Fruit fly (Drosophila melanogaster) ovary, adult (tissue): ENCODE data around the gene Usp32.

Source experiments
- CG17801 ChIP-seq: fragments of 200-800 bp; optimal IDR thresholded peaks from 2 replicates; lab custom pipeline; 2019; ENCODE audit warnings: missing biosample characterization, mild to moderate bottlenecking, missing genetic modification characterization, moderate library complexity; ENCODE audit not compliant: partially characterized antibody

Usp32 gene

DNA sequence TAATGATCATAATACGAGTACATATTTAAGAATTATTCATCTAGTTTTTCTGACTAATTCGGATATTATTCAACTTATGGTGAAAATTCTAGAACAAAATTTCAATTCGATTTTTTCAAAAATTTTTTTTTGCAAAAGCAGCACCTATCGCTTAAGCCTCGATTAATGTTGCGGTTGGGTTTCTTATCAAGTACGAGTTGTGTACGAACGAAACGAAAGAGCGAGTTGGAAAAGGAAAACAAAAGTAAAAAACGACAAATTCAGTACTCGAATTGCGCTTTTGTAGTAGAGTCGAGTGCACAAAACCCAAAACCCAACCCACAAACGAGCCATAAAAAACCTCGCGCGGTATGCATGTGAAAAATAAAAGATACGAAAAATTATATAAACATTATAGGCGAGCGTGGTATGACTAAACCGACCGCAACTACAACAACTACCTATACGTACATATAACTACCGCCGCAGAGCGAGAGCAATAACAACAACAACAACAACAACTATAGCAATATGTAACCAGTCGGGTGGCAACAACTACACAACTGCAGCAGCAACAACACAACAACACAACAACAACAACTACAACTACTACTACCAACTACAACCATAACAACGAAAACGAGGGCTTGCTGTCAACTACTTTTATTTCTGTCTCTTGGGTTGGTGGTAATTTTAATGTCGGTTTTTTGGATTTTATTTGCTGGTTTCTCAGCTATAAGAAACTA, 33.6 kb downstream of the Usp32 start:
- TF ChIP-seq CG17801 (GFP tag; lab: Kevin White, UChicago): peak; percentile 25

DNA sequence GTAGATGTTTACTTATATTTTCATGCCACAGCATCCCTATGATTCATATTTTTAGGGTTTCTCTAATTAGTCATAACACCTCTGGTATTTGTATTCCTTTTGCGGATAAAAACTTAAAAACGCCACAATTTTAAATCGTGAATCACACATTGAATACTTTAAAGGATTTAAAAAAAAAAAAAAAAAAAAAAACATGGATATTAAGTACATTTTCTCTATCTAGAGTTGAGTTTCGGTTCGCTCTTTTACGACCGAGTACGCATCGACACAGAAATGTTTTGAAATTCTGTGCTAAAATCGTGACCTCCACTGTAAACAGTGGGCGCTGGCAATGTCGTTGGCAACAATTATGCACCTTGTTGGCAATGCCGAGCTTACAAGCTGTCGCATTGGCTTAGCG, 34.5 kb downstream of the Usp32 start:
- no peak for TF ChIP-seq CG17801 (GFP tag; lab: Kevin White, UChicago)

DNA sequence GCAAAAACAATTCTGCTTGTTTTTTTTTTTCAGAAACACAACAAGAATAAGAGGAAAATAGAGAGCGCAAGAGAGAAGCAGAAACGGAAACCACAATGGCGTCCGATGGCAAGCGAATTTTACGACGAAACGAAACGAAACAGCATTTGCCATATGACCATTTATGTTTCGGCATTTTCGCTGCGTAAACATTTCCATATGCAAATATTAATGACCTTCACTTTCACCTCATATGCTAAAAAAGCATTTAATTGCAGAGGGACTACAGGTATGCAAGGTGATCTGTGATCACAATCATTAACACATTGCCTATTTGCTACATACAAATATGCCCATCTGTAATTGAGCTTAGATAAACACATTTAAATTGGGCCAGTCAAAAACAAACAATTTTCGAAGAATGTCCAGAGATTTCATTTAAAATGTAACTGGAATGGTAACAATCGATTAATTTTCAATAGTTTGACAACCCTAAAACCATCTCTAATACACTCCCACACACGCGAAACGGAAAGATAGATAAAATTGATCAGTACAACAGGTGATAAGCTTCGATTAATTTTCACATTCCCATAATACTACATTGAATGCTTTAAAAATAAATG, 35.3 kb downstream of the Usp32 start:
- peak; percentile 59 for TF ChIP-seq CG17801 (GFP tag; lab: Kevin White, UChicago)

DNA sequence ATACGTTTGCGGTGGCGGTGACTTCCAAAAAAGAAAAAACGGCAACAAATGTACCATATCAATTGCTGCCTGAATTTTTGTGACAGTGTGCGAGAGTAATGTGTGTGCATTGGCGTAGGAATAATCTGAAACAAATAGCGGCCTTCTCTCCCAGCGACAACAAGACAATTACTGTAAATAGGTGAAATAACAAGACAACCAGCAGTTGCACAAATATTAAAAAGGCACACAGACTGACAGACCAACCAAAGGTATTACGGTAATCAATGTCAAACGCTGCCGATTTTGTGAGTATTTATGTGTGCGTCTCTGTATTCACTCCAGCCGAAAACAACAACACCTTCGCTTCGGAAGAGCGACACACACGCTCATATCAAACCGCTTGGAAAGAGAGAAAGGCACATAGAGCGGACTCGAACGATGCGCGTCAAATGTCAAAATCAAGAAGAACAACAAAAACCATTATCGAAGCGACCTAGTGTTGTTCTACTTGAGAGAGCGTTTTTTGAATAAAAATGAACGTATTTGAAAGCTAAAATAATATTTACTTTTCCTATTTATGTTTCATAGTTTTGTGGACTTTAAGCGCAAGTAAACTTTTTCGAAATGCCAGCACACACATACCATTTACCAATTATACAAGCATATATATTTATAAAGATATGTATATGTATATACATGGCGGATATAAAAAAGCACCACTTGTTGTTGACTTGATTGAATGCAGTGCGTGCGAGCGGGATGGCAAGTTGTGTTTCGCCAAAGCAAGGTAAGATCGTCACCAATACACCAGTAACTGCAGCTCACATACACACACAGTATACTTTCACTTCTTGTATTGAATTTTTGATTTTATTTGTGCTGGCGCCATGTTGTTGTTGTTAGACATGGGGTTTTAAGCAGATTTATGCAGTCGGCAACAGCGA, 36.1 kb downstream of the Usp32 start:
- no peak for TF ChIP-seq CG17801 (GFP tag; lab: Kevin White, UChicago)

DNA sequence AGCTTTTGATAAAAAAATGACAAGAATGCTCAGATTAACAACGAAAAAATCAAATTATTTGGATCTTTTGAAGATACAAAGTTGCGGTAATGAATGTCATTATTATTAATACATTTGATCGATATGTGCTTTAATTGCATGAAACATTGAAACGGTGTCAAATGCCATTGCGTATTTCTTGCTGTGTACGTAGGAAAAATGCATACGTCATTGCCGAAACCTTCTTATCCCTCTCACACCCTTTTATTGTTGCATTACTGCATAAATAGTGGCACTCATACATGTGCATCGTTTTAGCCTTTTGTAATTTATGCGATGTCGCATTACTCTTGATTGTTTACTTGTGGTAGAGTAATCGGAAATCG, 36.7 kb downstream of the Usp32 start:
- TF ChIP-seq CG17801 (GFP tag; lab: Kevin White, UChicago): no peak

DNA sequence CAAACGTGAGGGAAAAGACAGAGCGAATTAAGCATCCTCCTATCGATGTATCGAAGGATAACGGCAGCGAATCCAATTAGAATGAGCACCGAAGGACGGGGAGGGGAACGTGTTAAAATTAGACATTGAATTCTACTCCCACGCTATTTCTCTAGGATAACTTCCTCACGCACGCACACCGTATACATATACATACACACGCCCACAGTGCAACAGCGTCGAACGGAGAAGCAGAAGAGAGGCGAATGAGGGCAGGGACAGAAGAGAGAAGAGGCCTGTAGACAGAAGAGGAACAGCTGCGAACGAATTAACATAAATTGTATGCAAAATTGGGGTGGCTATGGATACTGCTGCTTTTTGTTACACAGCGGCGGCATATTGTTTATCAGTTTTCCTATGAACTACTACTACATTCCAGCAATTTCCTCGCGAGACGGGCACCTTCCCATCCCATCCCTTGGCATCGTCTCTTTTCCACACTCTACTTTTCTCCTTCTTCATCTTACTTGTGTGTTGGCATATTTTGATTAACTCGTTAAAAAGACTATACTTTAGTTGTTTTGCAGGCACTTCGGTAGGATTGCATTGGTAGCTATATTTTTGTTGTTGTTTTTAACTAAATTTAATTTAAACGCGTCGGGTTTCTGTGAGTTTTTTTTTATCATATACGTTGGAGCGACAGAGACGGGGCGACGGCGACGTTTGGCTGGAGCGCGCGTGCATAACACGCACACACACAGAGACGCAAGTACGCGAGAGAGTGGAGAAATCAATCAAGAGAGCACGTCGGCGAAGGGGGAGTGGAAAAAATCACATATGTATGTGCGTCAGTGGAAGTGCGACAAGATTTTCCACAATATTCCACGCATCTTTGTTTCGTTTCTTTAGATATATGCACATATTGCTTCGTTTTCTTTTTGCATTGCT, 37.5 kb downstream of the Usp32 start:
- no peak for TF ChIP-seq CG17801 (GFP tag; lab: Kevin White, UChicago)

DNA sequence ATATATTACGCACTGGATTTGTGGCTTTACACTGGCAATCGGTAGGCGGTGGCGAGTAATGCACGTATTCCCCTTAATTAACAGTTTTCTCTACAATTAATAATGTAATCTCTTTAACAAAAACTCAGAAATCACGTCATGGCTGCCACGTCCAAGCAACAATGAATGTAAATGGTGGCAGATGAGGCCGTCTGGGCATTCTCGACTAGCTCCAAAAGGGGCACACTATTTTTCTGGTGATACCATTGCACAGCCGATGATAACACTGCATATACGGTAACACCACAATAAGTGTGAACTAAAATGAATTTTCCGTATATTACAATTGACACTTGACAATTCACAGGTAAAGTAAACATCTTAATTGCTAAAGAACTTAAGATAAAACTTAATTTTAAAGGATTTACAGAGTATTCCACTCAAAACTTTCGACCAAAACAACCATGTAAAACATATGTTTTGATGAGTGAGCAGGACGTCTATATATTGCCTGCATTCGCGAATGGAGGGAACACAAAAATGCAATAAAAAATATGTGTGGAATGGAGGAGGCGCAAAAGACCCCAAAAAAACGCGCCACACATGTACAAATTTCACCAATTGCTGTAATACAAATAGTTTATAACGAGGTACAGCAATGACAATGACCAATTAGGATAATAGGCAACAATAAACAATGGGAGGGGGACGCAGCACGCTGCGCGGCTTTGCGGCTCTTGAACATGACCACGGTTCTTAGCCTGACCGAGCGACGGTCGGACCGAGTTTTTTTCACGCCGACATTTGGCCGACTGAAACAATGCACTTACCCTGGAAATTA, 38.5 kb downstream of the Usp32 start:
- no peak for TF ChIP-seq CG17801 (GFP tag; lab: Kevin White, UChicago)

DNA sequence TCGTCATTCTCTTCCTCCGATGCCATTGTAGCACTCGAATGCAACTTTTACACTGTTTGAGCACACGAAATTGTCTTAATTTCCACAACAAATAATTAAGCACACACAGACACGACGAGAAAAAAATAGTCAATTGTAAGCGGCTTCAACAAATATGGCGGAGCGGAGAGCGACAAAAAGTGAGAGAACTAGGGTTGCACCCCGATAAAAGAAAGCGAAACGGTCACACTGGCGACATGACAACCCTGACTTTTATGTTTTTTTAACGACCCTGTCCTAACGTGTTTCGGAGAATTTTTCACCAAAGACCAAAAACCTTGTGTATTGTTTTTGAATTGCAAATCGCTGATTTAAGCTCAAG, 39.1 kb downstream of the Usp32 start, which contains the start of the genes Mi-2 and Prp3:
TSS of gene Mi-2 (minus strand) at position 162 of the 361 bp plus-strand sequence.
TSS of gene Prp3 (plus strand) at position 247 of the 361 bp plus-strand sequence.
- peak; percentile 46 for TF ChIP-seq CG17801 (GFP tag; lab: Kevin White, UChicago)

DNA sequence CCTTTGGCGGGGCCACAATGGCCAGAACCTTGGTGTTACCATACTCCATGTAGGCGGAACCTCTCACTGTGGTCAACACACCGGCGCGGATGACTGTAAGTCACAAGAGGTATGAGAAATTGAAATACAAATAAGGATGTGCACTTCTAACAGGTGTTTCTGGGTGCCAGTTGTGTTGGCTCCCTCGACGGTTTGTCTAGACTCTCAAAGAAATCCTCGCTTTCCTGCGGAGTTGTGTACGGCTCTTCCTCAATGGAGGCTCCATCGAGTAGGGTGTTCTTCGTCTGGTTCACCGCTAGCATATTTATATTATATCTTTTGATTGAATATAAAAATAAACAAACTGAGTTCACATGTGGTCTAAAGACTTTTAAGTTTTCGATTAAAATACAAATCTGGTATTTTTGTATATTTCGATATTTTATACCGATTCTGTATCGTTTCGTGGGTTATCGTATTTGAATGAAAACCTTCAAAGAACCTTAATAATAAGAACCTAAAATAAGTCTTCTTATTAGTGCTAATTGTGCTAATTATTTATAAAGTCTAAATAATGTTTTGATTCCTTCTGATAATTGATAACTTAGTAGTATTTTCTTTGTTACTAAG, 42.5 kb downstream of the Usp32 start, which contains the start of gene Mtr3:
TSS of gene Mtr3 (minus strand) at position 388 of the 609 bp plus-strand sequence.
- no peak for TF ChIP-seq CG17801 (GFP tag; lab: Kevin White, UChicago)

DNA sequence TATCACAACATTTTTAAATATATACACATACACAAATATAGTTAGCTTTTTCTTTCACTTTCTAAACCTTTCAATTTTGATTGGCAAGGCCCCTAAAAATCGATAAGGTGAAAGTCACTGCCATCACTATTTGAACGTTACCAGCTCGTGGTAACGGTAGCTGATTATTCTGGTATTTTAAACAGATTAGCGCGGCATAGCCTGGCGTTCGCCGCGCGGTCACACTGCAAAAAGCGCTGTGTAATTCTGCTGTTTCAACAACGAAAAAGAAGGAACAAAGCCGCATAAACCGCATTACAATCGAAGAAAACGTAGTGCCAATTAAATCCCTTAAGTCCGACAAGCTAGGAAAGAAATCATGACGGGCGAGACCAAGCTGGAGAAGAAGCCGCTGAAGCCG, 43.9 kb downstream of the Usp32 start, which contains the start of gene Rpn1:
TSS of gene Rpn1 (plus strand) at position 219 of the 400 bp plus-strand sequence.
- TF ChIP-seq CG17801 (GFP tag; lab: Kevin White, UChicago): peak; percentile 47

DNA sequence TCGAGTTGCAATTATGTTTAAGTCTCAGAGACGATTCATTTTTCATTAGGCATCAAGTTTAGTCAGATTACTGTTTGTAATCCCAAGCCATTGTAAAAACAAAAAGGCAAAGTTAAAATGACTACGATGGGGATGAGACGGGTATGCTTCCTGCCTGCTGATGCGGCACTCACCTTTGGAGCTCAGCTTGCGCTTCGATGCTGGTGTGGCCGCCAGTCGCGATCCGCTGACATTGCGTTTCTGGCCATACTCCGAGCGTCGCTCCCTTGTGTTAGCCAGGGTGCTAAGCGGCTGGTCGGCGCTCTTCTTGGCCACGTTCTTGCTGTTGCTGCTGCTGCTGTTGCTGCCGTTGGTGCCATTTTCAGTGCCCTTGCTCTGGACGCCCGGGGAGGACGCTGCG, 49.0 kb downstream of the Usp32 start:
- TF ChIP-seq CG17801 (GFP tag; lab: Kevin White, UChicago): no peak

DNA sequence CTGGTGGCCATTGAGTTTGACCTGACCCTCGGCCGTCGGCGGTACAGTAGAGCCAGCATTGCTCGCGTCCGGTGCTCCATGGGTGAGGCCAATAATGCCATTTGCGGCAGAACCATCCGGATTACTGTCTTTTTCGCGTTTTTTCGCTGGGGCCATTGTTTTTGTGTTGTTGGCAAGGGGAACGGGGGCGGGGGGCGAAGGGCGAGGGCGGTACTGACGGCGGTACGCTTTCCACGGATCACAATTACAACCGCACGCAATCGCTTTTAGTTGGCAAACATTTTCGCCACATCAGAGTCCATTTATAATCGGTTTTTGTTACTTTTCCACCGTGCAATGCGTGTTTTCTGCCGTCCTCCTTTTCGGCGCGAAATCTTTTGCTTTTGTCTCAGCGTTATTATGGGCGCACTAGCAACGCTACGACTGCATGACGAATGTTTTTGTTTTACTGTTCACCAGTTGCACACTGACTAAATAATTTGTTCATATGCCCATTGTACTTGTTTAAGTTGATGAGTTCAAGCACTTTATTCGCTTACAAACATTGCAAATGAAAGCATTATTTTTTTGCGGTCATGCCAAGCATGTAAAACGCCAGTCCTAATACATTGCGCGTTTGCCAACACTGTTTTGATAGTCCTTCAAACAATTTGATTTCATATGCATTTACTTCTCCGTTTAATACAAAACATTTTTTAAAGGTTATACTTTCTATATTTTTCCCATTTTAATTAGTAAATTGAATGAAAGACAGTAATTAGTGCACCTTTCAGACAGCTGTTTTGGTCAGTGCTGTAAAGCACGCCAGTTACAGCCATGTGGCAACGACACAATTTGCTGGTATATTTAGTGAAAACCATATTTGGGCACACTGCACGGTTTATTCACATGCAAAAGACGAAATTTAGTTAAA, 52.1 kb downstream of the Usp32 start, which contains the start of gene Pfdn6:
TSS of gene Pfdn6 (plus strand) at position 839 of the 913 bp plus-strand sequence.
- peak; percentile 82 for TF ChIP-seq CG17801 (GFP tag; lab: Kevin White, UChicago)
